Fruit fly (Drosophila melanogaster): ENCODE data around the gene CG44153.

DNA sequence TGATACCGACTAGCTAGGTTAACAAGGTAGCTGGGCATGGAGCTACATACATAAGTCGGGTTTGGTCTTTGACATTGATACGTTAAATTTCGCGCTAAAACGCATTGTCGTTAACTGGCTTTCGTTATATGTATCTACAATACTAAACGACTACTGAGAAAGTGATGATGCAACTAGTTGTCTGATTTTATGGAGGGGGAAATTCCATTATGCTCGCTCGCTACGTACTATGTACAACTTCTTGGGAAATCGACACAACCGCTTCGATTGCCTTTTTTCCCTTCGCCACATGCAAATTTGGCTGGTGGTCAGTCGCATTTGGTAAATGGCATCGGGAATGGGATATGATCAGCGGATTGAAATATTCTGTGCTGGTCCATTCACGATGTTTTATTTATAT, 40.0 kb upstream of the CG44153 start:
- TF ChIP-seq Sin3A (optimal IDR thresholded peaks at IDR 0.05): no peak
- no peak for TF ChIP-seq psq (optimal IDR thresholded peaks at IDR 0.05)
- TF ChIP-seq ttk (optimal IDR thresholded peaks at IDR 0.05): no peak
- TF ChIP-seq h (optimal IDR thresholded peaks at IDR 0.05): no peak
